Worm (Caenorhabditis elegans): ENCODE results near the gene F38C2.4.
"Not testable (repeated sequence)": the region's sequence is repeated elsewhere in the genome, so short reads cannot be mapped to it uniquely, and the experiment has no call there.

DNA sequence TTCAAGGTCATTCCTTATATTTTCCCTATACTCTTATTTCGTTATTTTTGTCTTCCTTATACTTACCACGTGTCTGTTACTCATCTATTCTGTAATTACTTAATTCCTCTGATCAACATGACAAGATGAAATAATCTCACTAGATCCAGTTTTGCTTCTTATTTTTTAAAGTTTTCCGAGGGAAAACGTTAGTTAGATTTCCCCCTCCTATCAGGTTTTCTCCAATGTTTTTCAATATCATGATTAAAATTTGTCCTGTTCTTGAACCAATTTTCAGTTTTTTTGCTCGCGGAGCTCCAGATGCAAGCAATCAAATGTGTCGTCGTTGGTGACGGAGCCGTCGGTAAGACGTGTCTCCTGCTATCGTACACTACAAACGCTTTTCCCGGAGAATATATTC lies 36.9 kb downstream of the F38C2.4 start, which contains the start of gene rac-2:
- not testable (repeated sequence) for TF ChIP-seq nhr-76 (tag; optimal IDR thresholded peaks at IDR 0.05); ceh-83 (GFP tag; optimal IDR thresholded peaks at IDR 0.05); lin-32 (GFP tag; optimal IDR thresholded peaks at IDR 0.05); unc-62 (GFP tag; optimal IDR thresholded peaks at IDR 0.05); mls-2 (tag; optimal IDR thresholded peaks at IDR 0.05); lsy-2 (tag; optimal IDR thresholded peaks at IDR 0.05); nhr-237 (tag; optimal IDR thresholded peaks at IDR 0.05); snpc-4 (tag; optimal IDR thresholded peaks at IDR 0.05); elt-3 (tag; optimal IDR thresholded peaks at IDR 0.05)

All from whole organism, mixed stage, embryonic.